Fruit fly (Drosophila melanogaster) whole organism, embryonic: ENCODE data around the gene SamDC.

Experiments
- Adf1 ChIP-seq: fragments of 200-800 bp; sonication (Bioruptor generic); IDR thresholded peaks from 2 replicates; pipeline ENCODE4 v1.3.6; 2022; ENCODE audit warnings: missing biosample characterization, missing genetic modification characterization
- BEAF-32 ChIP-seq: fragments of 200-800 bp; sonication (Bioruptor generic); optimal IDR thresholded peaks from 3 replicates; lab custom pipeline; 2017; ENCODE audit warnings: missing biosample characterization, missing genetic modification characterization, mild to moderate bottlenecking, moderate library complexity, missing genetic modification reagents
- Bteb2 ChIP-seq: fragments of 200-800 bp; sonication (Bioruptor generic); optimal IDR thresholded peaks from 2 replicates; lab custom pipeline; 2016; ENCODE audit warnings: missing biosample characterization, missing genetic modification characterization
- CG10543 ChIP-seq: fragments of 200-800 bp; sonication (Bioruptor generic); optimal IDR thresholded peaks from 3 replicates; lab custom pipeline; 2017; ENCODE audit warnings: missing biosample characterization, mild to moderate bottlenecking, missing genetic modification characterization, moderate library complexity
- CG11504 ChIP-seq: fragments of 200-800 bp; sonication (Bioruptor generic); optimal IDR thresholded peaks from 3 replicates; lab custom pipeline; 2019; ENCODE audit warnings: missing biosample characterization, mild to moderate bottlenecking, missing genetic modification characterization, moderate library complexity
- CG13424 ChIP-seq: fragments of 200-800 bp; sonication (Bioruptor generic); optimal IDR thresholded peaks from 2 replicates; lab custom pipeline; 2019; ENCODE audit warnings: missing biosample characterization, mild to moderate bottlenecking, missing genetic modification characterization, moderate library complexity
- CG14667 ChIP-seq: fragments of 200-800 bp; sonication (Bioruptor generic); IDR thresholded peaks from 2 replicates; pipeline ENCODE4 v1.3.6; 2022; ENCODE audit warnings: missing biosample characterization, missing genetic modification characterization
- CG17361 ChIP-seq: fragments of 200-800 bp; sonication (Bioruptor generic); IDR thresholded peaks from 3 replicates; pipeline ENCODE4 v1.3.6; 2022; ENCODE audit warnings: missing biosample characterization, missing genetic modification characterization
- CG17612 ChIP-seq: fragments of 200-800 bp; sonication (Bioruptor generic); IDR thresholded peaks from 2 replicates; pipeline ENCODE4 v1.3.6; 2022; ENCODE audit warnings: missing biosample characterization, missing genetic modification characterization
- CG2129 ChIP-seq: fragments of 200-800 bp; sonication (Bioruptor generic); IDR thresholded peaks from 2 replicates; pipeline ENCODE4 v1.3.6; 2022; ENCODE audit warnings: missing biosample characterization, missing genetic modification characterization; ENCODE audit not compliant: partially characterized antibody
- CG2678 ChIP-seq: fragments of 200-800 bp; sonication (Bioruptor generic); optimal IDR thresholded peaks from 3 replicates; lab custom pipeline; 2019; ENCODE audit warnings: missing biosample characterization, mild to moderate bottlenecking, missing genetic modification characterization, moderate library complexity
- CG30403 ChIP-seq: fragments of 200-800 bp; sonication (Bioruptor generic); optimal IDR thresholded peaks from 3 replicates; lab custom pipeline; 2016; ENCODE audit warnings: missing biosample characterization, missing genetic modification characterization
- CG3838 ChIP-seq: fragments of 200-800 bp; sonication (Bioruptor generic); optimal IDR thresholded peaks from 3 replicates; lab custom pipeline; 2016; ENCODE audit warnings: missing biosample characterization, missing genetic modification characterization
- CG7271 ChIP-seq: fragments of 200-800 bp; sonication (Bioruptor generic); optimal IDR thresholded peaks from 2 replicates; lab custom pipeline; 2018; ENCODE audit warnings: missing biosample characterization, mild to moderate bottlenecking, missing genetic modification characterization, moderate library complexity
- CG9215 ChIP-seq: fragments of 200-800 bp; sonication (Bioruptor generic); IDR thresholded peaks from 2 replicates; pipeline ENCODE4 v1.3.6; 2022; ENCODE audit warnings: missing biosample characterization, missing genetic modification characterization
- CG9876 ChIP-seq: fragments of 200-800 bp; sonication (Bioruptor generic); optimal IDR thresholded peaks from 2 replicates; lab custom pipeline; 2016; ENCODE audit warnings: missing biosample characterization, missing genetic modification characterization
- CG9932 ChIP-seq: fragments of 200-800 bp; sonication (Bioruptor generic); IDR thresholded peaks from 2 replicates; pipeline ENCODE4 v1.3.6; 2022; ENCODE audit warnings: missing biosample characterization, missing genetic modification characterization
- Dad ChIP-seq: fragments of 200-800 bp; sonication (Bioruptor generic); optimal IDR thresholded peaks from 3 replicates; lab custom pipeline; 2016; ENCODE audit warnings: missing biosample characterization, missing genetic modification characterization
- Doc3 ChIP-seq: fragments of 200-800 bp; sonication (Bioruptor generic); IDR thresholded peaks from 3 replicates; pipeline ENCODE4 v1.3.6; 2022; ENCODE audit warnings: missing biosample characterization, missing genetic modification characterization; ENCODE audit not compliant: partially characterized antibody
- Dp ChIP-seq: fragments of 200-800 bp; sonication (Bioruptor generic); optimal IDR thresholded peaks from 2 replicates; lab custom pipeline; 2018; ENCODE audit warnings: missing biosample characterization, mild to moderate bottlenecking, missing genetic modification characterization, moderate library complexity
- HHEX ChIP-seq: fragments of 200-800 bp; sonication (Bioruptor generic); optimal IDR thresholded peaks from 3 replicates; lab custom pipeline; 2017; ENCODE audit warnings: missing biosample characterization, mild to moderate bottlenecking, missing genetic modification characterization, missing genetic modification reagents
- Hey ChIP-seq: fragments of 200-800 bp; sonication (Bioruptor generic); optimal IDR thresholded peaks from 3 replicates; lab custom pipeline; 2018; ENCODE audit warnings: missing biosample characterization, mild to moderate bottlenecking, missing genetic modification characterization
- MBD-R2 ChIP-seq: fragments of 200-800 bp; sonication (Bioruptor generic); IDR thresholded peaks from 2 replicates; pipeline ENCODE4 v1.3.6; 2022; ENCODE audit warnings: missing biosample characterization, missing genetic modification characterization
- Max ChIP-seq: fragments of 200-800 bp; sonication (Bioruptor generic); optimal IDR thresholded peaks from 2 replicates; lab custom pipeline; 2016; ENCODE audit warnings: missing biosample characterization, mild to moderate bottlenecking, missing genetic modification characterization
- Trl ChIP-seq, 3 experiments: fragments of >200 bp in 2 of 3; fragments of 200-800 bp in 1 of 3; sonication (Bioruptor generic) in 1 of 3; optimal IDR thresholded peaks; 2 replicates in 1 of 3; 3 replicates in 2 of 3; lab custom pipeline; 2016 to 2017; ENCODE audit warnings: missing biosample characterization in 1 of 3, missing genetic modification characterization in 1 of 3
- ab ChIP-seq: fragments of 200-800 bp; sonication (Bioruptor generic); optimal IDR thresholded peaks from 2 replicates; lab custom pipeline; 2016; ENCODE audit warnings: missing biosample characterization, missing genetic modification characterization
- ap ChIP-seq: fragments of 200-800 bp; sonication (Bioruptor generic); IDR thresholded peaks from 2 replicates; pipeline ENCODE4 v1.3.6; 2022; ENCODE audit warnings: missing biosample characterization, missing genetic modification characterization
- ash1 ChIP-seq: fragments of 200-800 bp; sonication (Bioruptor generic); optimal IDR thresholded peaks from 2 replicates; lab custom pipeline; 2018; ENCODE audit warnings: missing biosample characterization, mild to moderate bottlenecking, missing genetic modification characterization
- ato ChIP-seq: fragments of 200-800 bp; sonication (Bioruptor generic); IDR thresholded peaks from 2 replicates; pipeline ENCODE4 v1.3.6; 2022; ENCODE audit warnings: missing biosample characterization, missing genetic modification characterization; ENCODE audit not compliant: partially characterized antibody
- bsh ChIP-seq, 2 experiments: fragments of 200-800 bp; sonication (Bioruptor generic); optimal IDR thresholded peaks; 2 replicates each; lab custom pipeline; 2017 to 2018; ENCODE audit warnings: mild to moderate bottlenecking in 2 of 2, missing biosample characterization in 2 of 2, missing genetic modification characterization in 2 of 2, moderate library complexity in 1 of 2
- cad ChIP-seq: fragments of >200 bp; optimal IDR thresholded peaks from 2 replicates; lab custom pipeline; 2017; ENCODE audit warnings: missing biosample characterization, missing genetic modification characterization
- dimm ChIP-seq: fragments of 200-800 bp; sonication (Bioruptor generic); IDR thresholded peaks from 2 replicates; pipeline ENCODE4 v1.3.6; 2022; ENCODE audit warnings: missing biosample characterization, missing genetic modification characterization
- en ChIP-seq: fragments of 200-800 bp; sonication (Bioruptor generic); optimal IDR thresholded peaks from 2 replicates; lab custom pipeline; 2016; ENCODE audit warnings: missing biosample characterization, missing genetic modification characterization
- gcm ChIP-seq: fragments of 200-800 bp; sonication (Bioruptor generic); optimal IDR thresholded peaks from 2 replicates; lab custom pipeline; 2019; ENCODE audit warnings: missing biosample characterization, mild to moderate bottlenecking, missing genetic modification characterization, moderate library complexity
- gfzf ChIP-seq: fragments of 200-800 bp; sonication (Bioruptor generic); optimal IDR thresholded peaks from 2 replicates; lab custom pipeline; 2016; ENCODE audit warnings: missing biosample characterization, mild to moderate bottlenecking, missing genetic modification characterization, moderate library complexity
- grau ChIP-seq: fragments of 200-800 bp; optimal IDR thresholded peaks from 3 replicates; lab custom pipeline; 2019; ENCODE audit warnings: missing biosample characterization, mild to moderate bottlenecking, missing genetic modification characterization, moderate library complexity
- otp ChIP-seq: fragments of 200-800 bp; sonication (Bioruptor generic); IDR thresholded peaks from 3 replicates; pipeline ENCODE4, ENCODE4 v1.3.6; 2022; ENCODE audit warnings: missing biosample characterization, missing genetic modification characterization
- pfk ChIP-seq: fragments of 200-800 bp; sonication (Bioruptor generic); optimal IDR thresholded peaks from 2 replicates; lab custom pipeline; 2018; ENCODE audit warnings: missing biosample characterization, mild to moderate bottlenecking, missing genetic modification characterization, moderate library complexity
- phol ChIP-seq: fragments of 200-800 bp; sonication (Bioruptor generic); optimal IDR thresholded peaks from 3 replicates; lab custom pipeline; 2018; ENCODE audit warnings: missing biosample characterization, mild to moderate bottlenecking, missing genetic modification characterization, moderate library complexity
- rib ChIP-seq: fragments of 200-800 bp; sonication (Bioruptor generic); IDR thresholded peaks from 2 replicates; pipeline ENCODE4 v1.3.6; 2022; ENCODE audit warnings: missing biosample characterization, missing genetic modification characterization
- salm ChIP-seq: fragments of 200-800 bp; sonication (Bioruptor generic); optimal IDR thresholded peaks from 2 replicates; lab custom pipeline; 2018; ENCODE audit warnings: missing biosample characterization, mild to moderate bottlenecking, missing genetic modification characterization
- sc ChIP-seq, 3 experiments: fragments of >200 bp in 2 of 3; fragments of 200-800 bp in 1 of 3; sonication (Bioruptor generic) in 1 of 3; optimal IDR thresholded peaks; 2 replicates in 2 of 3; 3 replicates in 1 of 3; lab custom pipeline; 2017; ENCODE audit warnings: mild to moderate bottlenecking in 1 of 3, missing biosample characterization in 1 of 3, missing genetic modification characterization in 1 of 3, missing genetic modification reagents in 1 of 3
- stwl ChIP-seq: fragments of 200-800 bp; sonication (Bioruptor generic); optimal IDR thresholded peaks from 3 replicates; lab custom pipeline; 2018; ENCODE audit warnings: missing biosample characterization, mild to moderate bottlenecking, missing genetic modification characterization, moderate library complexity
- tio ChIP-seq: fragments of 200-800 bp; sonication (Bioruptor generic); optimal IDR thresholded peaks from 2 replicates; lab custom pipeline; 2017; ENCODE audit warnings: missing biosample characterization, missing genetic modification characterization, inconsistent platforms
- usp ChIP-seq: fragments of >200 bp; optimal IDR thresholded peaks from 2 replicates; lab custom pipeline; 2017; ENCODE audit warnings: missing biosample characterization, missing genetic modification characterization
- yki ChIP-seq: fragments of >200 bp; optimal IDR thresholded peaks from 3 replicates; lab custom pipeline; 2018
- zf30C ChIP-seq: fragments of 200-800 bp; sonication (Bioruptor generic); optimal IDR thresholded peaks from 3 replicates; lab custom pipeline; 2018; ENCODE audit warnings: missing biosample characterization, mild to moderate bottlenecking, missing genetic modification characterization

The SamDC gene

dm6 chr2L:10387869-10388726 is 48.8 kb downstream of the SamDC start, which contains the start of gene da (continued):
- TF ChIP-seq BEAF-32 (GFP tag; lab: Kevin White, UChicago), result peak; percentile 69
- TF ChIP-seq sc (optimal IDR thresholded peaks at IDR 0.05; lab: Kevin White, UChicago), result no peak
- no peak for TF ChIP-seq sc (GFP tag; optimal IDR thresholded peaks at IDR 0.05; lab: Kevin White, UChicago)
- peak; percentile 65 for TF ChIP-seq stwl (tag; lab: Kevin White, UChicago)
- no peak for TF ChIP-seq Hey (tag; lab: Kevin White, UChicago)
- no peak for TF ChIP-seq Adf1 (GFP tag; lab: Robert Waterston, UW)
- peak; percentile 5 for TF ChIP-seq Max (GFP tag; lab: Kevin White, UChicago)
- peak; percentile 3 for TF ChIP-seq CG7271 (tag; lab: Kevin White, UChicago)
- TF ChIP-seq ap (GFP tag; lab: Robert Waterston, UW), result no peak
- no peak for TF ChIP-seq dimm (GFP tag; lab: Robert Waterston, UW)
- TF ChIP-seq ato (GFP tag; lab: Robert Waterston, UW), result peak; percentile 17; the same call in 1 of the 2 replicates
- peak; percentile 100 for TF ChIP-seq phol (tag; lab: Kevin White, UChicago)
- peak; percentile 69 for TF ChIP-seq grau
- TF ChIP-seq ab (GFP tag; lab: Kevin White, UChicago), result no peak
- no peak for TF ChIP-seq zf30C
- no peak for TF ChIP-seq CG3838
- TF ChIP-seq salm (tag; lab: Kevin White, UChicago), result peak; percentile 29
- no peak for TF ChIP-seq CG14667 (GFP tag; lab: Robert Waterston, UW)
- TF ChIP-seq otp, result no peak; the same call in 2 of the 3 replicates
- TF ChIP-seq CG9215 (GFP tag; lab: Robert Waterston, UW), result no peak
- peak; percentile 61 for TF ChIP-seq MBD-R2 (GFP tag; lab: Robert Waterston, UW)
- peak; percentile 75; the same call in 1 of the 2 replicates for TF ChIP-seq CG9932 (GFP tag; lab: Robert Waterston, UW)
- peak; percentile 45 for TF ChIP-seq rib (GFP tag; lab: Robert Waterston, UW)
- TF ChIP-seq HHEX (GFP tag; lab: Kevin White, UChicago), result peak; percentile 40
- peak; percentile 72 for TF ChIP-seq CG11504 (tag; lab: Kevin White, UChicago)
- TF ChIP-seq Bteb2 (GFP tag; lab: Kevin White, UChicago), result peak; percentile 67
- TF ChIP-seq CG10543 (GFP tag; lab: Kevin White, UChicago), result peak; percentile 21
- no peak for TF ChIP-seq Doc3 (GFP tag; lab: Robert Waterston, UW)
- peak; percentile 58; the same call in 1 of the 3 replicates for TF ChIP-seq CG17361 (GFP tag; lab: Robert Waterston, UW)
- TF ChIP-seq en (GFP tag; lab: Kevin White, UChicago), result no peak
- TF ChIP-seq CG2129, result no peak
- TF ChIP-seq pfk (GFP tag; lab: Kevin White, UChicago), result peak; percentile 86
- TF ChIP-seq CG17612 (GFP tag; lab: Robert Waterston, UW), result no peak
- peak; percentile 45 for TF ChIP-seq Dad (GFP tag; lab: Kevin White, UChicago)
- peak; percentile 6 for TF ChIP-seq ash1 (GFP tag; lab: Kevin White, UChicago)
- TF ChIP-seq CG13424 (tag; lab: Kevin White, UChicago), result peak; percentile 64
- TF ChIP-seq Trl (optimal IDR thresholded peaks at IDR 0.05; lab: Kevin White, UChicago), result no peak
- peak; percentile 47 for TF ChIP-seq Trl (GFP tag; optimal IDR thresholded peaks at IDR 0.05; lab: Kevin White, UChicago)
- TF ChIP-seq yki (lab: Kevin White, UChicago), result no peak
- TF ChIP-seq usp, result no peak
- TF ChIP-seq cad (GFP tag; lab: Kevin White, UChicago), result no peak
- TF ChIP-seq CG2678 (tag; lab: Kevin White, UChicago), result peak; percentile 63
- TF ChIP-seq Dp (GFP tag; lab: Kevin White, UChicago), result peak; percentile 14
- TF ChIP-seq CG9876, result peak; percentile 19
- no peak for TF ChIP-seq tio (GFP tag; lab: Kevin White, UChicago)
- TF ChIP-seq CG30403 (GFP tag; lab: Kevin White, UChicago), result peak; percentile 77
- TF ChIP-seq gcm (GFP tag; lab: Kevin White, UChicago), result no peak
- TF ChIP-seq gfzf, result peak; percentile 21
- peak in 1 of 2 experiments; percentile 58 for TF ChIP-seq bsh (GFP tag; optimal IDR thresholded peaks at IDR 0.05; lab: Kevin White, UChicago)
